Worm (Caenorhabditis elegans) whole organism, L4 larva: ENCODE measurements around the gene coq-3.

Source experiments
- D1046.2 ChIP-seq: fragments of 200-800 bp; sonication (Bioruptor generic); IDR thresholded peaks from 2 replicates; pipeline ENCODE4 v1.3.6; 2022; ENCODE audit warnings: missing genetic modification characterization, missing compliant biosample characterization
- F10B5.3 ChIP-seq: sonication (generic microtip); optimal IDR thresholded peaks from 2 replicates; lab custom pipeline; 2016; ENCODE audit warnings: mild to moderate bottlenecking, missing genetic modification characterization, missing compliant biosample characterization
- F49E8.2 ChIP-seq: sonication (generic microtip); optimal IDR thresholded peaks from 2 replicates; lab custom pipeline; 2016; ENCODE audit warnings: missing compliant biosample characterization, mild to moderate bottlenecking, missing genetic modification characterization, borderline replicate concordance
- T26A8.4 ChIP-seq: fragments of 200-800 bp; sonication (Bioruptor generic); IDR thresholded peaks from 2 replicates; pipeline ENCODE4 v1.3.6; 2022; ENCODE audit warnings: missing genetic modification characterization, missing compliant biosample characterization
- Y105C5A.15 ChIP-seq: fragments of 200-800 bp; sonication (Bioruptor generic); IDR thresholded peaks from 2 replicates; pipeline ENCODE4 v1.3.6; 2022; ENCODE audit warnings: missing genetic modification characterization, missing compliant biosample characterization
- Y48G9A.11 ChIP-seq: fragments of 200-800 bp; sonication (Bioruptor generic); IDR thresholded peaks from 2 replicates; pipeline ENCODE4 v1.3.6; 2022; ENCODE audit warnings: missing genetic modification reagents, missing genetic modification characterization, missing compliant biosample characterization
- Y5F2A.4 ChIP-seq: fragments of 200-800 bp; sonication (Bioruptor generic); optimal IDR thresholded peaks from 2 replicates; lab custom pipeline; 2018; ENCODE audit warnings: mild to moderate bottlenecking, missing genetic modification characterization, missing compliant biosample characterization
- aha-1 ChIP-seq: fragments of 150-350 bp; peaks from one replicate; lab custom pipeline; 2014; ENCODE audit warnings: missing biosample characterization, missing genetic modification characterization
- ama-1 ChIP-seq: fragments of 150-350 bp; optimal IDR thresholded peaks from 2 replicates; lab custom pipeline; 2014; ENCODE audit warnings: inconsistent platforms, mixed read lengths
- ceh-20 ChIP-seq: fragments of 200-800 bp; sonication (Bioruptor generic); IDR thresholded peaks from 2 replicates; pipeline ENCODE4 v1.3.6; 2022; ENCODE audit warnings: missing genetic modification reagents, missing genetic modification characterization, missing compliant biosample characterization
- ceh-32 ChIP-seq: sonication (generic microtip); optimal IDR thresholded peaks from 2 replicates; lab custom pipeline; 2016; ENCODE audit warnings: mild to moderate bottlenecking, missing genetic modification characterization, missing compliant biosample characterization; ENCODE audit not compliant: poor library complexity
- ceh-44 ChIP-seq: fragments of 200-800 bp; sonication (Bioruptor generic); IDR thresholded peaks from 2 replicates; pipeline ENCODE4 v1.3.6; 2022; ENCODE audit warnings: missing genetic modification reagents, missing genetic modification characterization, missing compliant biosample characterization
- ceh-62 ChIP-seq: sonication (generic microtip); optimal IDR thresholded peaks from 2 replicates; lab custom pipeline; 2017; ENCODE audit warnings: missing biosample characterization, missing genetic modification characterization
- ceh-82 ChIP-seq: sonication (generic microtip); optimal IDR thresholded peaks from 2 replicates; lab custom pipeline; 2017; ENCODE audit warnings: missing biosample characterization, missing genetic modification characterization
- ctbp-1 ChIP-seq: fragments of 200-800 bp; sonication (Bioruptor generic); IDR thresholded peaks from 2 replicates; pipeline ENCODE4 v1.3.6; 2022; ENCODE audit warnings: missing genetic modification reagents, missing genetic modification characterization, missing compliant biosample characterization
- dmd-6 ChIP-seq: fragments of 200-800 bp; sonication (Bioruptor generic); IDR thresholded peaks from 2 replicates; pipeline ENCODE4 v1.3.6; 2022; ENCODE audit warnings: missing genetic modification reagents, missing genetic modification characterization, missing compliant biosample characterization
- duxl-1 ChIP-seq: sonication (generic microtip); optimal IDR thresholded peaks from 2 replicates; lab custom pipeline; 2016; ENCODE audit warnings: mild to moderate bottlenecking, missing genetic modification characterization, moderate library complexity, missing compliant biosample characterization; ENCODE audit not compliant: poor library complexity
- egl-27 ChIP-seq: sonication (generic microtip); optimal IDR thresholded peaks from 3 replicates; lab custom pipeline; 2017; ENCODE audit warnings: missing biosample characterization, missing genetic modification reagents, missing genetic modification characterization
- hlh-11 ChIP-seq: fragments of 200-800 bp; sonication (Bioruptor generic); optimal IDR thresholded peaks from 2 replicates; lab custom pipeline; 2018; ENCODE audit warnings: mild to moderate bottlenecking, missing genetic modification characterization, missing compliant biosample characterization
- hmg-1.1 ChIP-seq: fragments of 200-800 bp; sonication (Bioruptor generic); IDR thresholded peaks from 2 replicates; pipeline ENCODE4 v1.3.6; 2022; ENCODE audit warnings: missing genetic modification reagents, missing genetic modification characterization, missing compliant biosample characterization
- jun-1 ChIP-seq: fragments of 150-350 bp; optimal IDR thresholded peaks from 2 replicates; lab custom pipeline; 2014; ENCODE audit warnings: missing biosample characterization, missing genetic modification reagents, missing genetic modification characterization
- lin-38 ChIP-seq: fragments of 200-800 bp; sonication (Bioruptor generic); IDR thresholded peaks from 2 replicates; pipeline ENCODE4 v1.3.6; 2022; ENCODE audit warnings: missing genetic modification reagents, missing genetic modification characterization, missing compliant biosample characterization
- lin-39 ChIP-seq: fragments of 150-350 bp; optimal IDR thresholded peaks from 2 replicates; lab custom pipeline; 2014; ENCODE audit warnings: missing biosample characterization, missing genetic modification reagents, missing genetic modification characterization
- mes-2 ChIP-seq: sonication (generic microtip); optimal IDR thresholded peaks from 2 replicates; lab custom pipeline; 2016; ENCODE audit warnings: missing genotype, mild to moderate bottlenecking, missing genetic modification characterization, missing compliant biosample characterization; ENCODE audit not compliant: poor library complexity, severe bottlenecking
- mxl-2 ChIP-seq: fragments of 200-800 bp; sonication (Bioruptor generic); conservative IDR thresholded peaks from 2 replicates; pipeline ENCODE4 v1.3.6; 2022; ENCODE audit warnings: missing genetic modification reagents, missing genetic modification characterization, missing compliant biosample characterization
- nhr-11 ChIP-seq: fragments of 150-350 bp; optimal IDR thresholded peaks from 2 replicates; lab custom pipeline; 2014; ENCODE audit warnings: missing biosample characterization, missing genetic modification characterization
- nhr-111 ChIP-seq: fragments of 200-800 bp; sonication (Bioruptor generic); optimal IDR thresholded peaks from 2 replicates; lab custom pipeline; 2018; ENCODE audit warnings: mild to moderate bottlenecking, missing genetic modification characterization, missing compliant biosample characterization
- nhr-41 ChIP-seq: fragments of 200-800 bp; sonication (Bioruptor generic); IDR thresholded peaks from 2 replicates; pipeline ENCODE4 v1.3.6; 2022; ENCODE audit warnings: missing genetic modification reagents, missing genetic modification characterization, missing compliant biosample characterization
- nhr-42 ChIP-seq: fragments of 200-800 bp; sonication (Bioruptor generic); IDR thresholded peaks from 2 replicates; pipeline ENCODE4 v1.3.6; 2022; ENCODE audit warnings: missing genetic modification characterization, missing compliant biosample characterization
- nhr-6 ChIP-seq: fragments of 150-350 bp; optimal IDR thresholded peaks from 2 replicates; lab custom pipeline; 2014; ENCODE audit warnings: missing biosample characterization, missing genetic modification characterization
- nhr-77 ChIP-seq: fragments of 150-350 bp; optimal IDR thresholded peaks from 2 replicates; lab custom pipeline; 2014; ENCODE audit warnings: missing biosample characterization, missing genetic modification characterization
- pha-4 ChIP-seq, 2 experiments: fragments of 150-350 bp in 1 of 2; fragments of 200-800 bp in 1 of 2; sonication (Bioruptor generic) in 1 of 2; IDR thresholded peaks in 1 of 2; optimal IDR thresholded peaks in 1 of 2; 2 replicates each; pipeline versions ENCODE4 v1.3.6 to Lab custom; 2014 to 2022; ENCODE audit warnings: missing genetic modification characterization in 2 of 2, missing genetic modification reagents in 2 of 2, missing biosample characterization in 1 of 2, missing compliant biosample characterization in 1 of 2
- php-3 ChIP-seq: fragments of 200-800 bp; sonication (Bioruptor generic); IDR thresholded peaks from 2 replicates; pipeline ENCODE4 v1.3.6; 2022; ENCODE audit warnings: missing genetic modification reagents, missing genetic modification characterization, missing compliant biosample characterization
- rbr-2 ChIP-seq: sonication (generic microtip); optimal IDR thresholded peaks from 2 replicates; lab custom pipeline; 2016; ENCODE audit warnings: missing genotype, missing genetic modification characterization, missing compliant biosample characterization
- sdz-12 ChIP-seq: fragments of 200-800 bp; sonication (Bioruptor generic); optimal IDR thresholded peaks from 2 replicates; lab custom pipeline; 2018; ENCODE audit warnings: mild to moderate bottlenecking, missing genetic modification characterization, missing compliant biosample characterization
- set-16 ChIP-seq: fragments of 200-800 bp; sonication (Bioruptor generic); IDR thresholded peaks from 2 replicates; pipeline ENCODE4 v1.3.6; 2022; ENCODE audit warnings: missing genetic modification reagents, missing genetic modification characterization, missing compliant biosample characterization
- skn-1 ChIP-seq: fragments of 150-350 bp; optimal IDR thresholded peaks from 2 replicates; lab custom pipeline; 2014; ENCODE audit warnings: missing biosample characterization, missing genetic modification characterization
- snpc-1.2 ChIP-seq: fragments of 200-800 bp; sonication (Bioruptor generic); IDR thresholded peaks from 2 replicates; pipeline ENCODE4 v1.3.6; 2022; ENCODE audit warnings: missing genetic modification reagents, missing genetic modification characterization, missing compliant biosample characterization
- spr-3 ChIP-seq: fragments of 200-800 bp; sonication (Bioruptor generic); optimal IDR thresholded peaks from 2 replicates; lab custom pipeline; 2018; ENCODE audit warnings: mild to moderate bottlenecking, missing genetic modification characterization, missing compliant biosample characterization
- unc-130 ChIP-seq: sonication (generic microtip); optimal IDR thresholded peaks from 2 replicates; lab custom pipeline; 2016; ENCODE audit warnings: missing genetic modification reagents, missing genetic modification characterization, missing compliant biosample characterization
- unc-39 ChIP-seq: sonication (generic microtip); optimal IDR thresholded peaks from 2 replicates; lab custom pipeline; 2017; ENCODE audit warnings: missing biosample characterization, missing genetic modification characterization
- zip-11 ChIP-seq: fragments of 200-800 bp; sonication (Bioruptor generic); IDR thresholded peaks from 2 replicates; pipeline ENCODE4 v1.3.6; 2022; ENCODE audit warnings: missing genetic modification characterization, missing compliant biosample characterization
- zip-2 ChIP-seq: fragments of 150-350 bp; optimal IDR thresholded peaks from 2 replicates; lab custom pipeline; 2014; ENCODE audit warnings: missing biosample characterization, missing genetic modification characterization

The coq-3 gene

DNA sequence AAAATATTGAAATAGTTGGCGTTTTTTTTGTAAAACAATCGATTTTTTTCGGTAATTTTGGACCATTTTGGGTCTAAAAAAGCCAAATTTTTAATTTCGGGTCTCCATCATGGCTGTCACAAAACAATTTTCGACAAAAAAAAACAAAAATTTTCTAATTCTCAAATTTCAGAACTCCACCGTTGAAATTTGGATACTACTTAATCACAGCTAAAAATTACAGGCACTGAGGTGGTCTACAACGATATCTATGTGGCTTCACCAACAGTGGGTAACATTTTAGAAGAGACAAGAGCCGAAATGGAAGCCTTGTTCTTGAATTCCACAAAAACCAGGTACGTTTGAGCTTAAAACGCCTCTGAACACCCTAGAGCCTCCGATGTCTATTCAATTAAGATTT lies 6.2 kb upstream of the coq-3 start, which contains the start of gene Y57G11C.1142:
Gene Y57G11C.1142, plus strand, starts transcription at position 301 of the 400 bp plus-strand sequence.
- TF ChIP-seq lin-39 (tag; lab: Kevin White, UChicago) (no peak), nhr-41 (GFP tag; lab: Robert Waterston, UW) (no peak), nhr-77 (tag; lab: Kevin White, UChicago) (no peak), ceh-62 (tag; lab: Kevin White, UChicago) (no peak), unc-39 (tag; lab: Kevin White, UChicago) (no peak), lin-38 (GFP tag; lab: Robert Waterston, UW) (no peak), dmd-6 (GFP tag; lab: Robert Waterston, UW) (no peak), php-3 (GFP tag; lab: Robert Waterston, UW) (no peak), Y5F2A.4 (GFP tag; lab: Kevin White, UChicago) (no peak), unc-130 (no peak), skn-1 (tag; lab: Kevin White, UChicago) (no peak), ceh-20 (no peak), F10B5.3 (tag; lab: Kevin White, UChicago) (no peak), nhr-6 (tag; lab: Kevin White, UChicago) (no peak), zip-2 (tag; lab: Kevin White, UChicago) (no peak), egl-27 (no peak), mxl-2 (GFP tag; lab: Robert Waterston, UW) (no peak), ceh-82 (no peak), nhr-11 (tag; lab: Kevin White, UChicago) (no peak)

DNA sequence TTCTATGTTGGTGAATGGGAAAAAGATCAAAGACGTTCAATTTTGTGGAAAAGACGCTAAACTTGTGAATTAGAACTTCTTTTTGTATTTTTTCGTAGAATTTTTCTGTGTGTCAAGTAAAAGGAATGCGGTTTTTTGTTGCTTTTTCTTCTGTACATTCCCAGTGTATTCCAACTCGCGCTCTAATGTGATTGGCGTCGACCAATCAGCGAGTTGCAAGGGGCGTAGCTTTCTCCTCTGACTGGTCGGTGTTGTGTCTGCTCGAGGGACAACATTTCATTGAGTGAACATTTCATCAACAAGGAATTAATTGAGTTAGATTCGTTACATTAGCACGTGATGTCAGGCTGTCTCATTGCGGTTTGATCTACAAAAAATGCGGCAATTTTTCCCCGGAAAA lies 4.8 kb upstream of the coq-3 start:
- no peak for TF ChIP-seq unc-39 (tag; lab: Kevin White, UChicago)

DNA sequence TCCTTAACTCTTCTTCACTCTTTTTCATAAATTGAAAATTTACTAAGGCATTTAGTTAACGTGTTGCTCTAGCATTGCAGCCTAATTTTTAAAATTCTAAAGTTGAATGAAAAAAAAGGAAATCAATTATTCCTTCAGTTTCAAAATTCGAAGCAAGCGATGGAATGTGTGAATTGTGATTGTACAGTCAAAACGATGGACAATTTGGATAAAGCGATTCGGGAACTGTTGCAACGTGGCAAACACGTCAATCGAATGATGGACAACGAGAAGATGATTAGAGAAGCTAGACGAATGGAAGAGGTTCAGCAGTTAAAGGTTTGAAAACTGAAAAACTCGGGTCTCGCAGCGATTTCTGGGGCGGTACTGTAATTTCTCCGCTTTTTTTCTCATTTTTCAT lies 3.1 kb upstream of the coq-3 start, which contains the start of gene Y57G11C.14:
Gene Y57G11C.14, plus strand, starts transcription at position 126 of the 400 bp plus-strand sequence.
- TF ChIP-seq rbr-2, result no peak
- TF ChIP-seq ceh-44, result no peak
- peak; percentile 60; the same call in 1 of the 2 replicates for TF ChIP-seq snpc-1.2 (GFP tag; lab: Robert Waterston, UW)
- TF ChIP-seq hlh-11 (tag; lab: Kevin White, UChicago), result no peak
- peak; percentile 41 for TF ChIP-seq lin-38 (GFP tag; lab: Robert Waterston, UW)
- TF ChIP-seq nhr-111 (GFP tag; lab: Kevin White, UChicago), result no peak
- no peak for TF ChIP-seq lin-39 (tag; lab: Kevin White, UChicago)
- TF ChIP-seq T26A8.4, result 0 out of 2 replicates have a peak, but pooled peaks have one; percentile 27
- TF ChIP-seq D1046.2 (GFP tag; lab: Robert Waterston, UW), result 0 out of 2 replicates have a peak, but pooled peaks have one; percentile 47
- TF ChIP-seq nhr-42 (GFP tag; lab: Robert Waterston, UW), result 0 out of 2 replicates have a peak, but pooled peaks have one; percentile 11
- no peak for TF ChIP-seq egl-27

DNA sequence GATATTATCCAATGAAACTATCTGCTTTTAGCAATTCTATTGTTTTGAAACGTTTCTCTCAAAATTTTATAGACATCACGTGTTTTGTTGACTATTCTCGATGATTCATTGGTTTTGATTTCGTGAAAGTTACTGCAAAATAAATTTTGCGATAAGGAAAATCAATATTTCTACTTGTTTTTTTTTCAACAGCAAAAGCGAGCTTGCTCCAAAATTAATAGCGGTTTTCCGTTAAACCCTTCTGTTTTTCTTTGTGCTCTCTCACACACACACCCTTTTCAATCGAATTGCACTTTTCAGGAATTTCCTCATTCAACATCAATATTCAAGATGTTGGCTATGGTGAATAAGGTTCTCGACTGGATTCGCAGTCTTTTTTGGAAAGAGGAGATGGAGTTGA lies 1.7 kb upstream of the coq-3 start, which contains the start of gene arl-8:
Gene arl-8, plus strand, starts transcription at position 301 of the 400 bp plus-strand sequence.
- TF ChIP-seq nhr-42 (GFP tag; lab: Robert Waterston, UW), result no peak
- TF ChIP-seq hmg-1.1 (GFP tag; lab: Robert Waterston, UW), result 0 out of 2 replicates have a peak, but pooled peaks have one; percentile 0

DNA sequence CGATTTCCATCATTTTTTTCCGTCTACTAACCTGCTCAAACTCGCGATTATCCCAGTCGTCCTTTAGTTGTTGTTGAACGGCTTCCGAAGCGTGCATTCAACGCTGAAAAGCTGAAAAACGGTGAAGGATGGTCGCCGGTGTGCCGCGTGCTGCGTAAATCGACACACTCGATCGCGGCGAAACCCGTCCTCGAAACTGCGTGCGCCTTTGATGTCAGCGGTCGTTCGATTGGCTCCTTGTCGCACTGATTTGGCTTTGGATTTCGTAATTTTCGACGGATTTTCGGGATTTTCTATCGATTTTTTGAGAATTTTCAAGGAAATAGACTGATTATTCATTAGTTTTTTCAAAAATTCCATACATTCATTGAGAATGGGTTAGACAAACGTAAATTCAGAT lies 1.2 kb upstream of the coq-3 start, which contains the start of the genes Y57G11C.1147 and nuo-3:
Gene Y57G11C.1147, minus strand, starts transcription at position 161 of the 400 bp plus-strand sequence.
Gene nuo-3, minus strand, starts transcription at position 191 of the 400 bp plus-strand sequence.
- TF ChIP-seq set-16 (GFP tag; lab: Robert Waterston, UW) (peak; percentile 29; the same call in 1 of the 2 replicates), ceh-32 (tag; lab: Kevin White, UChicago) (no peak), ama-1 (lab: Kevin White, UChicago) (peak; percentile 32), nhr-11 (tag; lab: Kevin White, UChicago) (no peak), skn-1 (tag; lab: Kevin White, UChicago) (no peak), egl-27 (no peak), duxl-1 (tag; lab: Kevin White, UChicago) (no peak), unc-39 (tag; lab: Kevin White, UChicago) (no peak), ctbp-1 (no peak), jun-1 (tag; lab: Kevin White, UChicago) (no peak), sdz-12 (GFP tag; lab: Kevin White, UChicago) (no peak), F10B5.3 (tag; lab: Kevin White, UChicago) (no peak), zip-11 (GFP tag; lab: Robert Waterston, UW) (no peak), aha-1 (peak; percentile 26), Y105C5A.15 (GFP tag; lab: Robert Waterston, UW) (no peak), F49E8.2 (no peak), Y48G9A.11 (no peak), pha-4 (GFP tag; IDR thresholded peaks at IDR 0.05; lab: Robert Waterston, UW) (no peak), pha-4 (tag; optimal IDR thresholded peaks at IDR 0.05; lab: Kevin White, UChicago) (no peak), mes-2 (peak; percentile 38), spr-3 (no peak)
